Worm (Caenorhabditis elegans): ENCODE measurements around the gene srg-15.

The srg-15 gene

DNA sequence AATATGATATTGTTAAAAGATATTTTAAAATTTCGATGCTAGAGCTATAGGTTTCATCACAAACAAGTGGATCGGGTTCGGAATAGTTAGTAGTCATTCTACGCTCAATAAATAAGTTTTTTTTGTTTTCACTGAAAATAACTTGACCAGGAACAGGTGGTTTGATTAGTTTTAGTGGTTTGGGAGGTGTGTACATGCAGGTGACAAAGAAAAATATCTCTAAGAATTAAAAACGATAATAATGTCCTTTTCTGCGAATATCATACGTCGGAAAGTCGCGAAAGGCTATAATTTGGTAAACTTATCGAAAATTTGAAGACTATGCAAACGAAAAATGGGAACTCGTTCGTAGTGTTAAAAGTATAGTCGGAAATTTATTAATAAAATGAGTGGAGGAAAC, at the start of gene srg-15:
Gene srg-15, minus strand, starts transcription at position 101 of the 400 bp plus-strand sequence.
- no peak for TF ChIP-seq hnd-1 (tag; optimal IDR thresholded peaks at IDR 0.05)
- no peak for TF ChIP-seq F13C5.2 (tag; optimal IDR thresholded peaks at IDR 0.05)
- no peak for TF ChIP-seq ets-7 (tag; optimal IDR thresholded peaks at IDR 0.05)
- TF ChIP-seq pes-1 (GFP tag; IDR thresholded peaks at IDR 0.05) = no peak
- no peak for TF ChIP-seq hmg-4 (GFP tag; optimal IDR thresholded peaks at IDR 0.05)
- TF ChIP-seq flt-1 (GFP tag; IDR thresholded peaks at IDR 0.05) = no peak
- TF ChIP-seq scrt-1 (GFP tag; IDR thresholded peaks at IDR 0.05) = no peak
- no peak for TF ChIP-seq tra-4 (tag; optimal IDR thresholded peaks at IDR 0.05)
- TF ChIP-seq B0310.2 (tag; optimal IDR thresholded peaks at IDR 0.05) = no peak
- no peak for TF ChIP-seq tbx-11 (GFP tag; IDR thresholded peaks at IDR 0.05)
- no peak for TF ChIP-seq sea-1 (GFP tag; conservative IDR thresholded peaks at IDR 0.05)
- TF ChIP-seq ceh-36 (tag; optimal IDR thresholded peaks at IDR 0.05) = no peak
- no peak for TF ChIP-seq tbx-37 (GFP tag; conservative IDR thresholded peaks at IDR 0.05)
- TF ChIP-seq aly-1 (tag; optimal IDR thresholded peaks at IDR 0.05) = no peak
- TF ChIP-seq hmbx-1 (tag; optimal IDR thresholded peaks at IDR 0.05) = no peak
- TF ChIP-seq ceh-13 (GFP tag; optimal IDR thresholded peaks at IDR 0.05) = no peak
- TF ChIP-seq ama-1 (optimal IDR thresholded peaks at IDR 0.05) = no peak

DNA sequence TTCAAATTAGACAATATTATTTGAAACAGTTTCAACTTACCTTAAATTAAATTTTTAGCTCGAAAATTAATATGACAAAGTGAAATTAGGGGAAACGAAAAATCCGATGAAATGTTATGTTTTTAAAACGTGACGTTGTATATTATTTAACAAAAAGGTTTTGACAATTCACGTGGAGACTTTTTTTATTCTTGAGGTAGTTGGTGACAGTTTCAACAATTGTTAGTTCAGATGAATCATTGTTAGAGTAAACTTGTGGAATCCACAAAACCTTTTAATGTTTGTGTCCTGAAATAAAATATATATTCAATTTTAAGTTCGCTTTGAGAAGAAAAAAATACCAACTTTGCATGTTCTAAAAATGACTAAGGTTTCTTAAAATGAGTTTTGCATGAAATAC, 49.3 kb upstream of the srg-15 start, which contains the start of gene fut-1:
Gene fut-1, minus strand, starts transcription at position 101 of the 400 bp plus-strand sequence.
- TF ChIP-seq ets-7 (tag; optimal IDR thresholded peaks at IDR 0.05) (no peak), hmbx-1 (tag; optimal IDR thresholded peaks at IDR 0.05) (no peak), ama-1 (optimal IDR thresholded peaks at IDR 0.05) (no peak), tbx-11 (GFP tag; IDR thresholded peaks at IDR 0.05) (no peak), scrt-1 (GFP tag; IDR thresholded peaks at IDR 0.05) (no peak), ceh-13 (GFP tag; optimal IDR thresholded peaks at IDR 0.05) (no peak), tra-4 (tag; optimal IDR thresholded peaks at IDR 0.05) (no peak), pes-1 (GFP tag; IDR thresholded peaks at IDR 0.05) (no peak), hmg-4 (GFP tag; optimal IDR thresholded peaks at IDR 0.05) (no peak), F13C5.2 (tag; optimal IDR thresholded peaks at IDR 0.05) (no peak), tbx-37 (GFP tag; conservative IDR thresholded peaks at IDR 0.05) (no peak), B0310.2 (tag; optimal IDR thresholded peaks at IDR 0.05) (no peak), ceh-36 (tag; optimal IDR thresholded peaks at IDR 0.05) (no peak), hnd-1 (tag; optimal IDR thresholded peaks at IDR 0.05) (no peak), sea-1 (GFP tag; conservative IDR thresholded peaks at IDR 0.05) (no peak)

DNA sequence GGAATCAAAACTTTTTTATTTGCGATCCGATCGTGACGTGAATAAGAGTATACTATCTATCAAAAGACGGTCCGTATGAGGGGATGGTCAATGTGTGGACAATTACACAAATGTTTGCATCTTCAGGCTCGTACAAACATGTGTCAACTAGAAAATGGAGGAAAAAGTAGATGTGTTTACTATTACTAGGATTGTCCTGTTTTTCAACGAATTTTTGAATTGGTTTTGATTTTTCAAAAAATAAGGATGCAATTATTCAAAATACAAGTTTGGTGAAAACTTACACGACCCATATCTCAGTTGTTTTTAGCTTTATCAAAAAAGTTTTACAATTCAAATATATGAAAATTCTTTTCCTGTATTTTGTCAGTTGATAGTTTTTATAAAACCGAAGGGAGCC, 45.1 kb upstream of the srg-15 start, which contains the start of gene K08F8.7:
Gene K08F8.7, minus strand, starts transcription at position 101 of the 400 bp plus-strand sequence.
- TF ChIP-seq ama-1 (optimal IDR thresholded peaks at IDR 0.05) (no peak), ceh-36 (tag; optimal IDR thresholded peaks at IDR 0.05) (no peak), tbx-37 (GFP tag; conservative IDR thresholded peaks at IDR 0.05) (no peak), tbx-11 (GFP tag; IDR thresholded peaks at IDR 0.05) (no peak), ets-7 (tag; optimal IDR thresholded peaks at IDR 0.05) (no peak), aly-1 (tag; optimal IDR thresholded peaks at IDR 0.05) (no peak), tra-4 (tag; optimal IDR thresholded peaks at IDR 0.05) (no peak), hmbx-1 (tag; optimal IDR thresholded peaks at IDR 0.05) (no peak), F13C5.2 (tag; optimal IDR thresholded peaks at IDR 0.05) (no peak), scrt-1 (GFP tag; IDR thresholded peaks at IDR 0.05) (no peak), pes-1 (GFP tag; IDR thresholded peaks at IDR 0.05) (no peak), sea-1 (GFP tag; conservative IDR thresholded peaks at IDR 0.05) (no peak), hnd-1 (tag; optimal IDR thresholded peaks at IDR 0.05) (no peak), B0310.2 (tag; optimal IDR thresholded peaks at IDR 0.05) (no peak), hmg-4 (GFP tag; optimal IDR thresholded peaks at IDR 0.05) (no peak), ceh-13 (GFP tag; optimal IDR thresholded peaks at IDR 0.05) (no peak), flt-1 (GFP tag; IDR thresholded peaks at IDR 0.05) (no peak)

DNA sequence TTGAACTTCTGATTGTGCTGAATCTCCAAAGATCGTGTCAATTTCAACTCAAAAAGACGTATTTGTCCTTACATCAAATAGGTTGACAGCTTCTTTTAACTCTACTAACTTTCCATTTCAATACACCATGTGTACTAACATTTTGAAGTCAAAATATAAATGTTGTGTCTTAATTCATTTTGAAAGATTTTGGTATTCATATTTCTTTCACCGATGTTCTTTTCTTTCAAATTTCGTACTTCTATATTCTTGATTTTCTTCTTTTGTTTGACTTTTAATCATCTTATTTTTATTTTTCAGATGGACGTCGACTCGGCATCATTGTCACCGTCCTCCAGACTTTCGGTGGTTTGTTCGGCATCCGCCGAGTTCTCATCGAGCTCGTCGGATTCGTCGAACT, 41.5 kb upstream of the srg-15 start, which contains the start of gene atf-2:
Gene atf-2, plus strand, starts transcription at position 301 of the 400 bp plus-strand sequence.
- no peak for TF ChIP-seq scrt-1 (GFP tag; IDR thresholded peaks at IDR 0.05)
- no peak for TF ChIP-seq hmg-4 (GFP tag; optimal IDR thresholded peaks at IDR 0.05)
- no peak for TF ChIP-seq ceh-36 (tag; optimal IDR thresholded peaks at IDR 0.05)
- no peak for TF ChIP-seq hmbx-1 (tag; optimal IDR thresholded peaks at IDR 0.05)
- no peak for TF ChIP-seq ceh-13 (GFP tag; optimal IDR thresholded peaks at IDR 0.05)
- no peak for TF ChIP-seq aly-1 (tag; optimal IDR thresholded peaks at IDR 0.05)
- no peak for TF ChIP-seq F13C5.2 (tag; optimal IDR thresholded peaks at IDR 0.05)
- TF ChIP-seq B0310.2 (tag; optimal IDR thresholded peaks at IDR 0.05) = no peak
- no peak for TF ChIP-seq sea-1 (GFP tag; conservative IDR thresholded peaks at IDR 0.05)
- no peak for TF ChIP-seq hnd-1 (tag; optimal IDR thresholded peaks at IDR 0.05)
- TF ChIP-seq tbx-37 (GFP tag; conservative IDR thresholded peaks at IDR 0.05) = no peak

DNA sequence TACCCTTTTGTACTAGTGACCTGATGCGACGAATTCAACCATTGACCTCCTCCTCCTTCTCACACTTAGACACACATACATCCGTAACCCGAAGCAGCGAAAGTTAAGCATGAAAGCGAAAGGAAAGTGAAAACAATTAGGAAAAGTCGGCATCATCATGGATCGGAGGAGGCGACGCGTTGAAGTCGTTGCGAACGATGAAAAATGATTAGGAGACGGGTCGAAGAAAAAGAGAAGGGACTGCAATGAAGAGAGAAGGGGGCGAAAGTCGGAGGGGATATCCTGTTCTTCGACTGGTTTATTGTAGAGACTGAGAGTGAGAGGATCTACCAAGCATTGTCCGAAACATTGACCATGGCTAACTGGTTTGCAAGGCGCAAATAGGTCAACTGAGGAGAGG, 40.8 kb upstream of the srg-15 start:
- TF ChIP-seq sea-1 (GFP tag; conservative IDR thresholded peaks at IDR 0.05) (no peak), tbx-37 (GFP tag; conservative IDR thresholded peaks at IDR 0.05) (no peak), ceh-36 (tag; optimal IDR thresholded peaks at IDR 0.05) (no peak), hmg-4 (GFP tag; optimal IDR thresholded peaks at IDR 0.05) (no peak), B0310.2 (tag; optimal IDR thresholded peaks at IDR 0.05) (no peak), aly-1 (tag; optimal IDR thresholded peaks at IDR 0.05) (no peak), F13C5.2 (tag; optimal IDR thresholded peaks at IDR 0.05) (no peak), tra-4 (tag; optimal IDR thresholded peaks at IDR 0.05) (no peak), tbx-11 (GFP tag; IDR thresholded peaks at IDR 0.05) (no peak), hmbx-1 (tag; optimal IDR thresholded peaks at IDR 0.05) (no peak), ceh-13 (GFP tag; optimal IDR thresholded peaks at IDR 0.05) (no peak), ama-1 (optimal IDR thresholded peaks at IDR 0.05) (no peak), hnd-1 (tag; optimal IDR thresholded peaks at IDR 0.05) (no peak)

DNA sequence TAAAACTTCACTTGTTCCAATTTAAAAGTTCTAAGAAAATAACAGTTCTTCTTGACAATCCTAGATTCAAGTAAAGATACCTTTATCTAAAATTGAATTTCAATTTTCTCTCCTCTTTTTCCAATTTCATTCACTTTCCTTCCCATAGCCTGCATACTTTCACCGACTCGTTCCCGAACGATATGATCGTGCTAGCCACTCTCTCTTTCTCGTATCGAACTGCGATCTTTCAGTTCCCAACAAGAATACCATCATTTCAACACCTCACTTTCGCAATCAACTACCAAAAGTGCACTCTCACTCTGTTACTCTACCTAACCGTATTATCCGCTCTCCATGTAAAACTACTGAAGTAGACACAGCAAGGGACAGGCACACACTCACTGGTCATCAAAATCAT, 39.8 kb upstream of the srg-15 start:
- TF ChIP-seq sea-1 (GFP tag; conservative IDR thresholded peaks at IDR 0.05) (no peak), aly-1 (tag; optimal IDR thresholded peaks at IDR 0.05) (no peak), hmg-4 (GFP tag; optimal IDR thresholded peaks at IDR 0.05) (no peak)

DNA sequence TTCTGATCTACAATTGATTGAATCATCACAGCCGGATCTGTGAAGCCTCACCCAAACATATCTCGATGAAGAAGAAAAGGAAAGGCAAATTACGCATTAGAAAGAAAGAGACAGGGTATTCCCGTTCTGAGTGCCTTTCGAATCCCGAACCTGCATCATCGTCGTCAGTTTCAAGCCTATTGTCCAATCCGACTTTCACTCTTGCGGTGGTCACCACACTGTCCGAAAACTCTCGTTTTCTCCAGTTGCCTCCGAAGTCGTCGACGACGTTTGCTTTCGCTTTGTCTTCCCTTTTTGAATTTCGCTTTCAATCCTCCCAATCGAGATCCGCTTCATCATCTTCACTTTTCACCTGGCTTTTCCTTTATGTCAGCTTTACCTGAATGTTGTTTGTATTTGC, 38.9 kb upstream of the srg-15 start:
- no peak for TF ChIP-seq ceh-13 (GFP tag; optimal IDR thresholded peaks at IDR 0.05)
- no peak for TF ChIP-seq pes-1 (GFP tag; IDR thresholded peaks at IDR 0.05)
- no peak for TF ChIP-seq hmbx-1 (tag; optimal IDR thresholded peaks at IDR 0.05)
- no peak for TF ChIP-seq tbx-37 (GFP tag; conservative IDR thresholded peaks at IDR 0.05)
- TF ChIP-seq hmg-4 (GFP tag; optimal IDR thresholded peaks at IDR 0.05) = no peak
